Worm (Caenorhabditis elegans): ENCODE measurements around the gene ndab-2.

The ndab-2 gene

DNA sequence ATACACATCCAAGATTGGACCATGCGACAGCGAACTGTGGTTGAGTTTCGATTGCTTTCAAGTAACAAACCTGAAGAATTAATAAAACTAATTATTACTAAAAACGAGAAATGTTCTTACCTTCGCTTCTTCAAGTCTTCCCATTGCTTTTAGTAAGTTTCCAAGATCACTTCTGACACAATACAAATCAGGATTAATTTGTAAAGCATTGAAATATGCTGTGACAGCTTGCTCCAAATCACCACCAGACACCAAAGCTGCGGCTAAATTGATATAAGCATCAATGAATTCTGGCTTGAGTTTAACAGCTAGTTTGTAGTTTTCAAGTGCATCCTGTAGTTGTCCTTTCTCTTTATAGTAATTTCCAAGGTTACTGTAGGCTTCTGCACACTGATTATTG lies 30.4 kb upstream of the ndab-2 start:
- TF ChIP-seq T22C8.4 (GFP tag; IDR thresholded peaks at IDR 0.05) = no peak
- no peak for TF ChIP-seq cog-1 (tag; optimal IDR thresholded peaks at IDR 0.05)

DNA sequence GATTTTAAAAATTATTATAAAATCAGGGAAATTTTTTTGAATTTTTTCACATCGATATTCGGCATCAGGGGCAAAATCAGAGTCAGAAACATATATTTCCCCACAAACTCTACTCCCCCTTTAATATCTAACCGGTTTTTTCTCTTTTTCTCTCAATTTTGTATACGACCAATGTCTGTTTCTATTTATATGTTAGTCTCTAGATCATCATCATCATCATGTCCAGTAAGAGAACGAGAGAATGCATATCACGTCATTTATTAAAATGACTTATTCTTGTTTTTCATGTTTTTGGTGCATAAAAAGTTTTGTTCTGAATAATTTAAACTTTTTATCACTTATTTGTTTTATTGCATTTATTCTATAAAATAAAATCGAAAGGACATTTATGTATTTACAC lies 28.0 kb upstream of the ndab-2 start:
- no peak for TF ChIP-seq T22C8.4 (GFP tag; IDR thresholded peaks at IDR 0.05)
- TF ChIP-seq med-1 (GFP tag; optimal IDR thresholded peaks at IDR 0.05; ENCODE audit: insufficient read depth) = no peak
- TF ChIP-seq cog-1 (tag; optimal IDR thresholded peaks at IDR 0.05) = no peak

DNA sequence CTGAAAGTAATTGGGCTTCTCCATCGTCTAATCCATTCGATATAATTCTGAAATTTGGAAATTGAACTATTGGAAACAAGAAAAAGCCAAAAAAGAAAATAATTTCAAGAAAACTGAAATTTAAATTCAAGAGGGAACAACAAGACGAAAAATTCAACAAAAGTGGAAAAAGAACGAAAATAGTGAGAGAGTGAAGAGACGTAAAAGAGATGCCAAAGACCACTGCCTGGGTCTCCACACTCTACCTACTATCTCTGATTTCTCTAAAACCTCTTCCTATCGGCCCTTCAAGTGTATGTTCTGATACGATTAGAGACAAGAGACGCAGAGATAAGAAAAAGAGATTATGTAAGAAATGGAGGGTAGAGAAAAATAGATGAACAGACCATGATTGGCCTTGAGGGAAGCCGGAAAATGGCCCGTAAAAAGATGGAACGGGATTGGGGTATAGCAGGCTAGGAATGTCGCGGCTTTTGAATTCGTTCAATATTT lies 26.8 kb upstream of the ndab-2 start, which contains the start of gene ogt-1:
ogt-1 (minus strand) TSS at position 51 of the 492 bp plus-strand sequence.
- TF ChIP-seq flt-1 (GFP tag; IDR thresholded peaks at IDR 0.05) = no peak
- peak; percentile 57; the same call in 1 of the 2 replicates for TF ChIP-seq ztf-23 (GFP tag; IDR thresholded peaks at IDR 0.05)
- no peak for TF ChIP-seq klf-2 (GFP tag; conservative IDR thresholded peaks at IDR 0.05)
- no peak for TF ChIP-seq T22C8.4 (GFP tag; IDR thresholded peaks at IDR 0.05)
- no peak for TF ChIP-seq ref-1 (GFP tag; conservative IDR thresholded peaks at IDR 0.05)
- TF ChIP-seq cog-1 (tag; optimal IDR thresholded peaks at IDR 0.05) = peak; percentile 47
- no peak for TF ChIP-seq tab-1 (GFP tag; IDR thresholded peaks at IDR 0.05)
- TF ChIP-seq ztf-29 (GFP tag; IDR thresholded peaks at IDR 0.05) = peak; percentile 69; the same call in 1 of the 2 replicates
- no peak for TF ChIP-seq med-1 (GFP tag; optimal IDR thresholded peaks at IDR 0.05; ENCODE audit: insufficient read depth)

DNA sequence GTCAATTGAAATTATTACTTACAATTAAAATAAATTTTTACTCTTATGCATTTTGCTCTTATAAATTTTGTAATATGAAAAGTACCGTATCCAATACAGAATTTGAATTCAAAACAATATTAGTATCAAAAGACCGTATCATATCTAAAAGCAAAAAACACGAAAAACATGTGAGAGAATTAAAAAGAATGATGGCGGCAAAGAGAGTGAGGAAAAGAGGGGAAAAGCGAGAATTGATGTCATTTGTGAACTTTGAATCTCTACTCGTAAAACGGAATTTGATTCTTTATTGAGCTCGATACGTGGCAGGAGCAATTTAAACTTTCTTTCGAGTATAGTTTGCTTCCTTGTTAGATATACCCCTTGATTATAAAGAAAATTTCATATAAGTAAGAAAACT lies 26.0 kb upstream of the ndab-2 start:
- TF ChIP-seq flt-1 (GFP tag; IDR thresholded peaks at IDR 0.05) = no peak
- TF ChIP-seq T22C8.4 (GFP tag; IDR thresholded peaks at IDR 0.05) = no peak
- TF ChIP-seq cog-1 (tag; optimal IDR thresholded peaks at IDR 0.05) = no peak
- TF ChIP-seq ref-1 (GFP tag; conservative IDR thresholded peaks at IDR 0.05) = no peak
- no peak for TF ChIP-seq klf-2 (GFP tag; conservative IDR thresholded peaks at IDR 0.05)
- TF ChIP-seq ztf-23 (GFP tag; IDR thresholded peaks at IDR 0.05) = no peak
- no peak for TF ChIP-seq med-1 (GFP tag; optimal IDR thresholded peaks at IDR 0.05; ENCODE audit: insufficient read depth)
- no peak for TF ChIP-seq ztf-29 (GFP tag; IDR thresholded peaks at IDR 0.05)
- no peak for TF ChIP-seq tab-1 (GFP tag; IDR thresholded peaks at IDR 0.05)

DNA sequence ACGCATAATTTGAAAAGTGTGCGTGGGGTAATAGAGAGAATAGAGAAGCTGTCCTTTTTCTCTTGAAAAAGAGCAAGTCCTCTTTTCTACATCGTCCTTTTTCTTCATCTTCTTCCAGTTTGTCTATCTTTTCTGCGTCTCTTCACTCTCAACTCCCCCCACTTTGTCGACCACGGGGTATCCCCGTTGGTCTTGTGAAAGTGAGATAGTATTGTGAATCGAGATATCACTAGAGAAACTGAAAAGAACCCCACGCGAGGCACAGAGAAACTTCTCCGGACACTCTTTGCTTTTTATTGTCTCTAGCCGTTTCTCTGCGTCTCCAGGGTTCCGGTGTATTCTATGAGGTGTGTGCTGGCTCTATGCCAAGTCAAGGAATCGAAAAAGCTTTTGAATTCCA lies 24.9 kb upstream of the ndab-2 start:
- TF ChIP-seq flt-1 (GFP tag; IDR thresholded peaks at IDR 0.05) = peak; percentile 73; the same call in 1 of the 2 replicates
- peak; percentile 82 for TF ChIP-seq cog-1 (tag; optimal IDR thresholded peaks at IDR 0.05)
- no peak for TF ChIP-seq tab-1 (GFP tag; IDR thresholded peaks at IDR 0.05)
- peak; percentile 69; the same call in 1 of the 2 replicates for TF ChIP-seq ztf-23 (GFP tag; IDR thresholded peaks at IDR 0.05)
- TF ChIP-seq klf-2 (GFP tag; conservative IDR thresholded peaks at IDR 0.05) = no peak

DNA sequence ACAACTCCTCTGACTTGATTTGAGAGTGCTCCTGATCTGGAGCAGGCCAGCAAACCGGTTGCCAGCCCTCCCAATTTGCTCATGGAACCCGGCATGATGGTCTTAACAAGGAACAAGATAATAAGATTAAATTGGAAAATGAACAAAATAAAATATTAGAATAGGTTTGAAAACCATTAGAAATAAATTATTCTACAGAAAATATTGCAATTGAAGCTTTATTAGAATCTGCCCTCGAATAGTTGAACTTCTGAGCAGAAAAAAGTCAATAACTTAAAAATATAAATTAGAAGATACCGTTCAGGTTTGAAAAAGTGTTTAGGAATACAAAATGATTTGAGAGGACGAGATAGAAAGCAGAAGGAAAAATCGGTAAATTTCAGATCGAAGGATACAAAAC lies 21.8 kb upstream of the ndab-2 start, which contains the start of gene nuo-4:
nuo-4 (minus strand) TSS at position 101 of the 400 bp plus-strand sequence.
- no peak for TF ChIP-seq med-1 (GFP tag; optimal IDR thresholded peaks at IDR 0.05; ENCODE audit: insufficient read depth)
- 0 out of 2 replicates have a peak, but pooled peaks have one; percentile 38 for TF ChIP-seq flt-1 (GFP tag; IDR thresholded peaks at IDR 0.05)

DNA sequence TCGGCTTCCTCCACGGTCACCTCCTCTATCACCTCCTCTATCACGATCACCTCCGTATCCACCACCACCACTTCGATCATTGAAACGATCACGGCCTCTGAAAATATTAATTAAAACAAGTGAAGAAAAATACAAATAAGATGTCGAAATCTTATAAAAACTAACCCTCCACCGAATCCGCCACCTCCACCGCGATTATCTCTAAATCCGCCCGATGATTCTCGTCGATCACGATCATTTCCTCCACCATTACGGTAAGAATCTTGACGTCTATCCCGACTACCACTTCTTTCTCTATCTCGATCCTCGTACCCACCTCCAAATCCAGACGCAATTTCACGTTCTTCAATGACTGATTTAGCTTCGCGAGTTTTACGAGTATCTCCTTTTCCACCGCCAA lies 21.3 kb upstream of the ndab-2 start:
- no peak for TF ChIP-seq cog-1 (tag; optimal IDR thresholded peaks at IDR 0.05)
- TF ChIP-seq ztf-29 (GFP tag; IDR thresholded peaks at IDR 0.05) = no peak
- no peak for TF ChIP-seq ref-1 (GFP tag; conservative IDR thresholded peaks at IDR 0.05)
- TF ChIP-seq tab-1 (GFP tag; IDR thresholded peaks at IDR 0.05) = no peak
- no peak for TF ChIP-seq med-1 (GFP tag; optimal IDR thresholded peaks at IDR 0.05; ENCODE audit: insufficient read depth)
- no peak for TF ChIP-seq klf-2 (GFP tag; conservative IDR thresholded peaks at IDR 0.05)
- TF ChIP-seq flt-1 (GFP tag; IDR thresholded peaks at IDR 0.05) = no peak
- TF ChIP-seq T22C8.4 (GFP tag; IDR thresholded peaks at IDR 0.05) = no peak
- TF ChIP-seq ztf-23 (GFP tag; IDR thresholded peaks at IDR 0.05) = no peak

DNA sequence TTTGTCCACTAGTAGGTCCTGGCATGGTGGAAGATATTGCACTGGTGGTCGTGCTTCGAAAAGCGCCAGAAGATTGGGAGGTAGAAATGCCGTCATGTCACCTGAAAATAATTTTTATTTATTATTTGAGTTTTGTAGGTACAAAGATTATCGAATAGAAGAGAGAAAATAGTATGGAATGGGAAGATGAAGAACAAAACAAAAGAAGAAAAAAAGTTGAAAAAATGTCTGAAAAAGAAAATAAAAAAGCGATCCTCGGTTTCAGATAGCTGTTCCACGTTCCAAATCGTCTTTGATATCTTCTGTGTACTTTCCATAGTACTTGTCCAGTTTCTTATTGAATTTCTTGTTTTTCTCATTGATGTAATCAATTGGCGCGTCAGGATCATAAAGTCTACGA lies 19.5 kb upstream of the ndab-2 start, which contains the start of gene rnp-7:
rnp-7 (minus strand) TSS at position 101 of the 400 bp plus-strand sequence.
- TF ChIP-seq ztf-29 (GFP tag; IDR thresholded peaks at IDR 0.05) (no peak), ztf-23 (GFP tag; IDR thresholded peaks at IDR 0.05) (no peak), ref-1 (GFP tag; conservative IDR thresholded peaks at IDR 0.05) (no peak), tab-1 (GFP tag; IDR thresholded peaks at IDR 0.05) (no peak)

DNA sequence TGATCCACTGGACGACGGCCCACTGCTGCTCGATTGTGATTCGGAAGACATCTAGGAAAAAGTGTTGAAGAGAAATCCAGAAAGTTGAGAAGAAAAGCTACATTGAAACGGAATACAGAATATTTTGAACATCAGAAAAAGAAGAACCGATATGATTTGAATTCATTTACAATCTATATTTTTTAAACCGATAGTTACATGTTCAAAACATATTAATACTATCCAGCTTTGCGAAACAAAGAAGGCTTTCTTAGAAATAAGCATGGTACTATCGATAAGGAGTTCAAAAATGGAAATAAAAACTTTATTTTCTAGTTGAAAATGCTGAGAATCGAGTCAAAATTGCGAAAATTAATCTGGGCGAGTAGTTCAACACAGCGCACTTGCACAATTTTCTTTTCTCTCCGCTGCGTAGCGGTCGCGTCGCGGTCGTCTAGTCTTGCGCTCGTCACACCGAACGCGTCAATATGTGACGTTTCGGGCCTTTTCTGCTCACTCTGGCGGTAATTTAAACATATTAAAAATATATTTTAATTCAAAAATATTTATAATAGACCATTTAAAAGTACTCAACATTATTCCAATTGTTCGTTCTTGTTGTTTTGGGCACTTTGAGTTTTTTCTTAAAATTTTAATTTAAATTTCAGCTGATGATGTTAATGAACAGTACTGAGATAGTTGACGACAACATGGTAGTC lies 18.3 kb upstream of the ndab-2 start, which contains the start of the genes syf-2 and K04G7.1:
syf-2 (minus strand) TSS at position 51 of the 698 bp plus-strand sequence.
K04G7.1 (plus strand) TSS at position 648 of the 698 bp plus-strand sequence.
- TF ChIP-seq cog-1 (tag; optimal IDR thresholded peaks at IDR 0.05) (peak; percentile 75), med-1 (GFP tag; optimal IDR thresholded peaks at IDR 0.05; ENCODE audit: insufficient read depth) (no peak), ztf-23 (GFP tag; IDR thresholded peaks at IDR 0.05) (peak; percentile 67; the same call in 1 of the 2 replicates)

DNA sequence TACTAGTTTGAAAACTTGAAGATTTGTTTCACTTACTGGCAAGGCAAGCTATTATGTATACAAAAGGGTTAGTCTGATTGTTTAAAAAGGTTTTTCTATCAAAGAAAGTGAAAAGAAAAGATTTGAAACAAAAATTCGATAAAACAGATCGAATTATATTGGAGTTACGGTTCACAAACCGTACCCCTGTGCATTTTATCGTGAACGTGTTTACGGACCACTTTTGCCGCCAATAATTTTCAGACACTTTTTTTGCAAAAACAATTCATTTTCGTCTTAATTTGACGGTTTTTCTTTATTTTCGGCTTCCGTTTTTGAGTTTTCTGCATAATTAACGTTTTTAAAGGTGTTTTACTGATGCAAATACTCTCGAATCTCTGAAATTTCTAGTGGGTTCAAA lies 15.3 kb upstream of the ndab-2 start:
- TF ChIP-seq cog-1 (tag; optimal IDR thresholded peaks at IDR 0.05) (no peak), ztf-29 (GFP tag; IDR thresholded peaks at IDR 0.05) (no peak)

DNA sequence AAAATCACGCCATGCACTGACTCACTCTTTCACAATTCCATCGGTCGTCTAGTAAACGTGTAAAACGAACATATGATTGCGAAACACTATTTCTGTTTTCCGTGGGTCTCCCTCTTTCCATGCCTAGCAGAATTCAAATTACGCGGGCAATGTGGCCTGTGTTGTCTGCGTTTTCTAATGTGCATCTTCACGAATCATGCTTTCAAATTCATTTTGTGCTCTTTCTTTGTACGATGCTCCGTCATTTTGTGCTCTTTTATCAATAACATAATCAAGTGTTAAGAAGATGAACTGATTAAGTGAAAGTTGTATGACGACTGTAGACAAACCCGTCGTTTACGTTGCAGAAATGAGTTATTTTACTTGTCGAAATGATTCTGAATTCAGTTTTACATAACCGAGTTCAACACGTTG lies 14.7 kb upstream of the ndab-2 start:
- TF ChIP-seq klf-2 (GFP tag; conservative IDR thresholded peaks at IDR 0.05) (no peak), ztf-29 (GFP tag; IDR thresholded peaks at IDR 0.05) (no peak), ztf-23 (GFP tag; IDR thresholded peaks at IDR 0.05) (no peak), flt-1 (GFP tag; IDR thresholded peaks at IDR 0.05) (no peak), cog-1 (tag; optimal IDR thresholded peaks at IDR 0.05) (no peak)
